Fruit fly (Drosophila melanogaster): ENCODE measurements around the gene CG11983.

CG11983 gene

DNA sequence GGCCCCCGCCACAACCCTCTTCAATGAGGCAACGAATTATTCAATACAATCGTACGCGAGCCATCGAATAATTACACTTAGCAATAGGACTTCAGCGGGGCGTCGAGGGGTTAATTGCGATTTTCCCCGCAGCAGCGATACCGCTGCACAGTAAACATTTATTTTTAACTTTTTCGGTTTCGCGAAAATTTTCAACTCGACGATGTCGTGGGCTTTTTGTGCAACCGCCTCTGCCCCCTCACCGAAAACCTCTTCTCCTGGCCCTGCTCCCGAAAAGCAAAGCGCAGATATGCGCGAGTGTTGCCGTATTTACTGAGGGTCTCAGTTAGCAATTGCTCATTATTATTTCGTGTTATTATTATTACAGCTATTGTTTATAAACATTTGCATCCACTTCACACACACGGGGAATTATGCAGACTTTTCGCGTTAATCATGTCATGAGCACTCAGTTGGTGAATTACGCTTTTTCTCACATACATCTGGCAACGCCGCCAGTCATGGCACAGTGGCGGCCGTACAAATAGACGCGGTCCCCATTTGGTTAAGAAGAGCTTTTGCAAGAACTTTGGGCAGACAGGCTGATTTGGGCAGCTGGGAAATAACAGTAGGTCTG, 5.8 kb downstream of the CG11983 start (continued):
- no peak for TF ChIP-seq CG7745 (tag; optimal IDR thresholded peaks at IDR 0.05)
- TF ChIP-seq insv (GFP tag; optimal IDR thresholded peaks at IDR 0.05): peak in 1 of 2 experiments; percentile 15
- TF ChIP-seq CG4730 (GFP tag; IDR thresholded peaks at IDR 0.05): no peak
- TF ChIP-seq gro (GFP tag; optimal IDR thresholded peaks at IDR 0.05): peak; percentile 67
- TF ChIP-seq CG4707 (GFP tag; optimal IDR thresholded peaks at IDR 0.05): no peak
- peak; percentile 26 for TF ChIP-seq CG14710 (tag; optimal IDR thresholded peaks at IDR 0.05)
- TF ChIP-seq CG16779 (GFP tag; IDR thresholded peaks at IDR 0.05): no peak
- TF ChIP-seq CG16815 (GFP tag; optimal IDR thresholded peaks at IDR 0.05): no peak
- peak; percentile 82 for TF ChIP-seq lilli (GFP tag; optimal IDR thresholded peaks at IDR 0.05)
- TF ChIP-seq CG33213 (GFP tag; optimal IDR thresholded peaks at IDR 0.05): peak; percentile 22
- TF ChIP-seq CG8281 (tag; optimal IDR thresholded peaks at IDR 0.05): no peak
- peak; percentile 39 for TF ChIP-seq CG13775 (GFP tag; optimal IDR thresholded peaks at IDR 0.05)
- no peak for TF ChIP-seq CG10565 (GFP tag; optimal IDR thresholded peaks at IDR 0.05)
- no peak for TF ChIP-seq grn (GFP tag; optimal IDR thresholded peaks at IDR 0.05)
- no peak for TF ChIP-seq Dip2 (GFP tag; IDR thresholded peaks at IDR 0.05)
- TF ChIP-seq CG2120 (GFP tag; optimal IDR thresholded peaks at IDR 0.05): peak; percentile 73
- TF ChIP-seq cato (GFP tag; optimal IDR thresholded peaks at IDR 0.05; ENCODE audit: borderline replicate concordance): no peak
- 0 out of 3 replicates have a peak, but pooled peaks have one; percentile 45 for TF ChIP-seq Opbp (GFP tag; IDR thresholded peaks at IDR 0.05; ENCODE audit: partially characterized antibody)
- peak; percentile 71 for TF ChIP-seq sd (tag; optimal IDR thresholded peaks at IDR 0.05)
- TF ChIP-seq HLH3B (GFP tag; IDR thresholded peaks at IDR 0.05): no peak
- TF ChIP-seq CG1024 (GFP tag; IDR thresholded peaks at IDR 0.05): peak; percentile 30; the same call in 1 of the 2 replicates
- TF ChIP-seq chif (GFP tag; optimal IDR thresholded peaks at IDR 0.05): peak in 1 of 2 experiments; percentile 42
- peak; percentile 31 for TF ChIP-seq caup (GFP tag; optimal IDR thresholded peaks at IDR 0.05; ENCODE audit: severe bottlenecking)
- TF ChIP-seq bowl (GFP tag; IDR thresholded peaks at IDR 0.05): no peak
- no peak for TF ChIP-seq CG17802 (tag; optimal IDR thresholded peaks at IDR 0.05)
- peak; percentile 71 for TF ChIP-seq zfh1 (GFP tag; IDR thresholded peaks at IDR 0.05)
- TF ChIP-seq CG31365 (tag; optimal IDR thresholded peaks at IDR 0.05): no peak
- TF ChIP-seq kni (GFP tag; optimal IDR thresholded peaks at IDR 0.05): peak; percentile 57
- peak; percentile 52 for TF ChIP-seq Dek (tag; optimal IDR thresholded peaks at IDR 0.05)
- TF ChIP-seq wdn (GFP tag; IDR thresholded peaks at IDR 0.05): no peak
- TF ChIP-seq MBD-R2 (GFP tag; IDR thresholded peaks at IDR 0.05): peak; percentile 57
- peak; percentile 52 for TF ChIP-seq CG13424 (tag; optimal IDR thresholded peaks at IDR 0.05)
- TF ChIP-seq ro (GFP tag; IDR thresholded peaks at IDR 0.05): no peak
- TF ChIP-seq mld (GFP tag; IDR thresholded peaks at IDR 0.05; ENCODE audit: partially characterized antibody): no peak
- peak; percentile 60 for TF ChIP-seq Bteb2 (GFP tag; optimal IDR thresholded peaks at IDR 0.05)
- peak; percentile 65 for TF ChIP-seq CG7786 (GFP tag; optimal IDR thresholded peaks at IDR 0.05)
- TF ChIP-seq nom (GFP tag; optimal IDR thresholded peaks at IDR 0.05): peak; percentile 38
- no peak for TF ChIP-seq D (optimal IDR thresholded peaks at IDR 0.05)
- no peak for TF ChIP-seq D (GFP tag; optimal IDR thresholded peaks at IDR 0.05)
- TF ChIP-seq so (GFP tag; IDR thresholded peaks at IDR 0.05): peak; percentile 40; the same call in 1 of the 3 replicates
- no peak for TF ChIP-seq ap (GFP tag; IDR thresholded peaks at IDR 0.05)
- TF ChIP-seq Sry-β (GFP tag; optimal IDR thresholded peaks at IDR 0.05): no peak
- no peak for TF ChIP-seq yki (optimal IDR thresholded peaks at IDR 0.05)
- TF ChIP-seq CG2129 (GFP tag; IDR thresholded peaks at IDR 0.05; ENCODE audit: partially characterized antibody): no peak
- peak; percentile 53 for TF ChIP-seq fu2 (GFP tag; optimal IDR thresholded peaks at IDR 0.05)
- no peak for TF ChIP-seq usp (GFP tag; optimal IDR thresholded peaks at IDR 0.05)
- no peak for TF ChIP-seq dimm (GFP tag; IDR thresholded peaks at IDR 0.05)
- no peak for TF ChIP-seq Poxn (GFP tag; IDR thresholded peaks at IDR 0.05)
- TF ChIP-seq bigmax (GFP tag; optimal IDR thresholded peaks at IDR 0.05): no peak
- TF ChIP-seq amos (GFP tag; IDR thresholded peaks at IDR 0.05; ENCODE audit: partially characterized antibody): no peak

Measured in whole organism, embryonic.